Fruit fly (Drosophila melanogaster): ENCODE measurements around the gene CG43335.

DNA sequence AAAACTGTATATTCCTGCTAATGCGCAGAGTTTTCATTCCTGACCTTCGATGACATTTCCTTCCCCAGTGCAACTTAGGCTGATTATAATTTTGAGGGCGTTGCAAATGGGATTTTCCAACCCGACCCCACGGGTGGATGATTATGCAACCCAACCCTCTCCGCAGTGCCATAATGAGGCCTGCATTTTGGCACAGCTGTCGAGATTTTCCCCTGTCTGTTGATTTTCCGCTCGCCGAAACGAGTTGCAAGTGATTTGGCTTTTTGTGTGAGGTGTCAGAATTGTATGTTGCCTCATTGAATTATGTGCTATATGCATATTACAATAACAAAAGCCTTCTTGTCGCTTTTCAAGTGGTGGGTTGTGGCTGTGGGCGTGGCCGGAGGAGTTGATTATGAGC, 37.0 kb downstream of the CG43335 start:
- no peak for TF ChIP-seq toe (GFP tag; optimal IDR thresholded peaks at IDR 0.05)
- no peak for TF ChIP-seq CG11617 (GFP tag; optimal IDR thresholded peaks at IDR 0.05)
- TF ChIP-seq pad (GFP tag; optimal IDR thresholded peaks at IDR 0.05) = no peak
- TF ChIP-seq Clk (GFP tag; optimal IDR thresholded peaks at IDR 0.05) = no peak
- no peak for TF ChIP-seq CG7101 (tag; optimal IDR thresholded peaks at IDR 0.05)
- no peak for TF ChIP-seq cic (GFP tag; optimal IDR thresholded peaks at IDR 0.05)
- no peak for TF ChIP-seq CG7045 (GFP tag; optimal IDR thresholded peaks at IDR 0.05)
- TF ChIP-seq tj (GFP tag; optimal IDR thresholded peaks at IDR 0.05) = no peak
- TF ChIP-seq kay (GFP tag; ENCODE audit: borderline replicate concordance) = no peak
- TF ChIP-seq Mnt (GFP tag; optimal IDR thresholded peaks at IDR 0.05) = no peak
- TF ChIP-seq bab1 (GFP tag; optimal IDR thresholded peaks at IDR 0.05) = no peak
- TF ChIP-seq cnc (optimal IDR thresholded peaks at IDR 0.05) = no peak
- TF ChIP-seq CG33017 (tag; optimal IDR thresholded peaks at IDR 0.05) = no peak
- TF ChIP-seq CG12768 (GFP tag; optimal IDR thresholded peaks at IDR 0.05) = no peak

All from whole organism, adult.